Worm (Caenorhabditis elegans): Measurements from ENCODE around the gene ZK637.12.
A peak's percentile ranks its signal among the peaks of the same experiment; 100 is the strongest.
"Not testable (repeated sequence)": the region's sequence is repeated elsewhere in the genome, so short reads cannot be mapped to it uniquely, and the experiment has no call there.

ZK637.12 gene

ce11 chrIII:8889931-8890330 is 34.1 kb upstream of the ZK637.12 start, which contains the start of gene lnkn-1 (continued):
- TF ChIP-seq lsl-1 (GFP tag; optimal IDR thresholded peaks at IDR 0.05) (no peak), B0336.3 (GFP tag; IDR thresholded peaks at IDR 0.05) (no peak), egl-44 (GFP tag; IDR thresholded peaks at IDR 0.05) (no peak)

DNA sequence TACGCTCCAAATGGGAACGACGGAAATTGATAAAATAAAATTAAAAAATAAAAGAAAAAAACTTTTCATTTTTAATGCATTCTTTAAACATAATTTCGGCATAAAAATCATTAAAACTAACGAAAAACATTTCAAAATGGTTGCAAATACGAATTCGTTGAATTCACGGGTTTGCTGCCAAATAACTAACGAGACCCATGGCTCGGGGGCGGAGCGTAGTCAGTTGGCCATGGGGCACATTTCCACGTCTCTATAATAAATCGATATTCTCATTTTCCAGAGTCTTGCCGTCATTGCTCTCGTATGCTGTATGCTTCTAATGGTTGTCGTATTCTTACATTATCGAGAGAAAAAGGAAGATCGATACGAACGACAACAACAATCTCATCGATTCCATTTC is 30.6 kb upstream of the ZK637.12 start, which contains the start of gene ZK637.4:
Gene ZK637.4, plus strand, starts transcription at position 301 of the 400 bp plus-strand sequence.
- TF ChIP-seq ama-1 (optimal IDR thresholded peaks at IDR 0.05): no peak
- TF ChIP-seq ama-1 (GFP tag; optimal IDR thresholded peaks at IDR 0.05): no peak
- TF ChIP-seq B0261.1 (tag; optimal IDR thresholded peaks at IDR 0.05): no peak
- TF ChIP-seq ceh-91 (GFP tag; IDR thresholded peaks at IDR 0.05): no peak
- TF ChIP-seq F23B12.7 (tag; optimal IDR thresholded peaks at IDR 0.05; ENCODE audit: insufficient read depth): no peak
- TF ChIP-seq K11D2.4 (GFP tag; IDR thresholded peaks at IDR 0.05): no peak
- TF ChIP-seq F10E7.11 (tag; optimal IDR thresholded peaks at IDR 0.05): no peak
- TF ChIP-seq attf-6 (GFP tag; IDR thresholded peaks at IDR 0.05): no peak

DNA sequence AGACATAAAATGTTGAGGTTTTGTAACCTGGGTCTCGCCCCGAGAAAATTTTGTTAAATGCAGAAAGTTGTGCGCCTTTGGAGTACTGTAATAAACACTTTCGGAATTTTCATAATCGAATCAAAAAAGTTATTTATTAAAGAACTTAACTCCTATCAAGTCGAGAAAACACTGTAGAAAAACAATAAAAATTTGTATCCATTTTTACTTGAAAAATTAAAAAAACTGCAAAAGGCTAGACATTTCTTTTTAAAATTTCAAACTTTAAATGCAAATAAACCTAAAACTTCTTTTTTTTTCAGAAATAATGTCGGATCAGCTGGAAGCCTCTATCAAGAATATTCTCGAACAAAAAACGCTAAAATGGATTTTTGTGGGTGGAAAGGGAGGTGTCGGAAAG is 29.3 kb upstream of the ZK637.12 start, which contains the start of gene asna-1:
Gene asna-1, plus strand, starts transcription at position 301 of the 400 bp plus-strand sequence.
- TF ChIP-seq cebp-1 (GFP tag; IDR thresholded peaks at IDR 0.05): no peak
- no peak for TF ChIP-seq cebp-1 (tag; optimal IDR thresholded peaks at IDR 0.05)
- TF ChIP-seq madf-8 (GFP tag; conservative IDR thresholded peaks at IDR 0.05): no peak
- TF ChIP-seq bed-2 (GFP tag; IDR thresholded peaks at IDR 0.05): no peak
- no peak for TF ChIP-seq Y53G8AR.9 (GFP tag; conservative IDR thresholded peaks at IDR 0.05)
- TF ChIP-seq ceh-100 (GFP tag; IDR thresholded peaks at IDR 0.05): no peak
- no peak for TF ChIP-seq ets-4 (GFP tag; optimal IDR thresholded peaks at IDR 0.05)
- TF ChIP-seq madf-10 (tag; optimal IDR thresholded peaks at IDR 0.05): no peak
- no peak for TF ChIP-seq fkh-3 (tag; optimal IDR thresholded peaks at IDR 0.05)

DNA sequence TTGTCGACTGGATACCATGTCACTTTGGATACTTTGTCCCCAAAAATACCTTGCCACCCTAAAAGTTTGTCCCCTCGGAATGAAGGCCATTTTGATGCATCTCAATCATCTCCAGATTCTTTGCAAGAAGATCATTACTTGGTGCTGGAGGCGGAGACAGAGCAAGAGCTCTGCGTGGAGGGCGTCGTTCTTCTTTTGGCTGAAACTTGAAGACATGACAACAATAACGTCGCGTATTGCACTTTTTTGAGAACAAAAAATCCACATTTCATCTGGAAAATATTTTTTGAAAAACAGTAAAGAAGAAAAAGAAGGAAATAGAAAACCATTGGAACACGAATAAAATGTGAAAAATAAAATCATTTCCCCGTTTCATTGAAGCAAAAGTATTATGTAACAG is 25.8 kb upstream of the ZK637.12 start:
- 0 out of 2 replicates have a peak, but pooled peaks have one; percentile 23 for TF ChIP-seq attf-6 (GFP tag; IDR thresholded peaks at IDR 0.05)
- TF ChIP-seq cebp-1 (GFP tag; IDR thresholded peaks at IDR 0.05): not testable (repeated sequence)
- peak; percentile 15 for TF ChIP-seq cebp-1 (tag; optimal IDR thresholded peaks at IDR 0.05)
- TF ChIP-seq Y95B8A.8 (GFP tag; IDR thresholded peaks at IDR 0.05): peak; percentile 48; the same call in 1 of the 2 replicates
- TF ChIP-seq madf-6 (GFP tag; IDR thresholded peaks at IDR 0.05): peak; percentile 70
- peak; percentile 47; the same call in 1 of the 2 replicates for TF ChIP-seq B0019.2 (GFP tag; conservative IDR thresholded peaks at IDR 0.05)
- 0 out of 2 replicates have a peak, but pooled peaks have one; percentile 54 for TF ChIP-seq aptf-3 (GFP tag; IDR thresholded peaks at IDR 0.05)
- peak; percentile 40 for TF ChIP-seq ceh-79 (tag; optimal IDR thresholded peaks at IDR 0.05)
- TF ChIP-seq Y56A3A.18 (GFP tag; IDR thresholded peaks at IDR 0.05): peak; percentile 38; the same call in 1 of the 2 replicates
- TF ChIP-seq hsf-1 (GFP tag; IDR thresholded peaks at IDR 0.05): 0 out of 2 replicates have a peak, but pooled peaks have one; percentile 48
- peak; percentile 34; the same call in 1 of the 2 replicates for TF ChIP-seq F33H1.4 (GFP tag; IDR thresholded peaks at IDR 0.05)
- TF ChIP-seq Y79H2A.3 (GFP tag; conservative IDR thresholded peaks at IDR 0.05): peak; percentile 96
- TF ChIP-seq hrde-1 (tag; optimal IDR thresholded peaks at IDR 0.05; ENCODE audit: borderline replicate concordance): peak; percentile 35

DNA sequence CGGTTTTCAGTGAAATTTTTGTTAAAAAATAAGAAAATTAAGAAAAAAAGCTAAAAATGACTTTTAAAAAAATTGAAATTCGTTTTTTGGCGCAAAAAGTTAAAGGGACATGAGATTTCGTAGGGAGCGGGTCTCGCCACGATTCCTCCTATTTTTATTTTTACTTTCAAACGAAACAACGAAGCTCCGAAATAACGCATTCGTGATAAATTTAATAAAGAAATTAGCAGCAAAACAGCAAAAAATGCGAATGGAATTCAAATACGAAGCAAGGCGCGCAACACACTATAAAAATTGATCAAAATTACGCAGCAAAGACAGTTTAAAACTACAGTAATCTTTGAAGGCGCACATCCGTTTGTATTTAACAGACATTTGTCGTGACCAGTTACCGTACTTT is 24.3 kb upstream of the ZK637.12 start:
- peak; percentile 11; the same call in 1 of the 2 replicates for TF ChIP-seq hmg-1.2 (GFP tag; IDR thresholded peaks at IDR 0.05)
- peak; percentile 73 for TF ChIP-seq dpl-1 (GFP tag; optimal IDR thresholded peaks at IDR 0.05)
- TF ChIP-seq ztf-28 (GFP tag; IDR thresholded peaks at IDR 0.05): no peak
- TF ChIP-seq egl-18 (GFP tag; IDR thresholded peaks at IDR 0.05): no peak
- no peak for TF ChIP-seq rpc-1 (optimal IDR thresholded peaks at IDR 0.05)
- TF ChIP-seq rpc-1 (tag; optimal IDR thresholded peaks at IDR 0.05): no peak
- TF ChIP-seq lsy-27 (tag; optimal IDR thresholded peaks at IDR 0.05; ENCODE audit: borderline replicate concordance, insufficient read depth): no peak
- no peak for TF ChIP-seq tlf-1 (GFP tag; optimal IDR thresholded peaks at IDR 0.05)
- peak; percentile 56; the same call in 1 of the 2 replicates for TF ChIP-seq nfyb-1 (GFP tag; IDR thresholded peaks at IDR 0.05)
- peak; percentile 16 for TF ChIP-seq him-1 (tag; optimal IDR thresholded peaks at IDR 0.05)
- TF ChIP-seq egrh-3 (GFP tag; IDR thresholded peaks at IDR 0.05): no peak
- no peak for TF ChIP-seq mcd-1 (GFP tag; IDR thresholded peaks at IDR 0.05)
- TF ChIP-seq dpff-1 (tag; optimal IDR thresholded peaks at IDR 0.05): no peak
- TF ChIP-seq ztf-22 (GFP tag; optimal IDR thresholded peaks at IDR 0.05): no peak
